Worm (Caenorhabditis elegans) whole organism, young adult: ENCODE measurements around the gene npr-26.

Experiments
- C17E4.6 ChIP-seq: fragments of 200-800 bp; sonication (Bioruptor generic); IDR thresholded peaks from 2 replicates; pipeline ENCODE4 v1.3.6; 2022; ENCODE audit warnings: missing genetic modification reagents, missing genetic modification characterization, missing compliant biosample characterization
- F49E8.2 ChIP-seq: sonication (generic microtip); optimal IDR thresholded peaks from 3 replicates; lab custom pipeline; 2017; ENCODE audit warnings: missing genetic modification characterization, mild to moderate bottlenecking, missing compliant biosample characterization, antibody characterized with exemption, moderate library complexity; ENCODE audit not compliant: insufficient read depth
- Y95B8A.8 ChIP-seq: fragments of 200-800 bp; sonication (Bioruptor generic); IDR thresholded peaks from 2 replicates; pipeline ENCODE4 v1.3.6; 2022; ENCODE audit warnings: missing genetic modification reagents, missing genetic modification characterization, missing compliant biosample characterization
- attf-3 ChIP-seq: fragments of 200-800 bp; sonication (Bioruptor generic); conservative IDR thresholded peaks from 2 replicates; pipeline ENCODE4 v1.3.6; 2022; ENCODE audit warnings: missing genetic modification reagents, missing genetic modification characterization, missing compliant biosample characterization
- dox-1 ChIP-seq: fragments of 200-800 bp; sonication (Bioruptor generic); IDR thresholded peaks from 2 replicates; pipeline ENCODE4 v1.3.6; 2022; ENCODE audit warnings: missing genetic modification reagents, missing genetic modification characterization, missing compliant biosample characterization
- gei-17 ChIP-seq: fragments of 200-800 bp; sonication (Bioruptor generic); optimal IDR thresholded peaks from 2 replicates; lab custom pipeline; 2018; ENCODE audit warnings: mild to moderate bottlenecking, missing genetic modification characterization, missing compliant biosample characterization
- madf-10 ChIP-seq: sonication (generic microtip); optimal IDR thresholded peaks from 2 replicates; lab custom pipeline; 2016; ENCODE audit warnings: mild to moderate bottlenecking, missing genetic modification characterization, missing compliant biosample characterization
- madf-3 ChIP-seq: fragments of 200-800 bp; sonication (Bioruptor generic); IDR thresholded peaks from 2 replicates; pipeline ENCODE4 v1.3.6; 2022; ENCODE audit warnings: missing genetic modification reagents, missing genetic modification characterization, missing compliant biosample characterization
- madf-6 ChIP-seq: fragments of 200-800 bp; sonication (Bioruptor generic); IDR thresholded peaks from 2 replicates; pipeline ENCODE4 v1.3.6; 2022; ENCODE audit warnings: missing genetic modification reagents, missing genetic modification characterization, missing compliant biosample characterization
- mcd-1 ChIP-seq: fragments of 200-800 bp; sonication (Bioruptor generic); IDR thresholded peaks from 2 replicates; pipeline ENCODE4 v1.3.6; 2022; ENCODE audit warnings: missing genetic modification reagents, missing genetic modification characterization, missing compliant biosample characterization
- unc-130 ChIP-seq: sonication (generic microtip); optimal IDR thresholded peaks from 2 replicates; lab custom pipeline; 2016; ENCODE audit warnings: missing genetic modification reagents, missing genetic modification characterization, missing compliant biosample characterization
- unc-62 ChIP-seq: fragments of 150-350 bp; optimal IDR thresholded peaks from 2 replicates; lab custom pipeline; 2014; ENCODE audit warnings: missing biosample characterization, missing genetic modification reagents, missing genetic modification characterization

DNA sequence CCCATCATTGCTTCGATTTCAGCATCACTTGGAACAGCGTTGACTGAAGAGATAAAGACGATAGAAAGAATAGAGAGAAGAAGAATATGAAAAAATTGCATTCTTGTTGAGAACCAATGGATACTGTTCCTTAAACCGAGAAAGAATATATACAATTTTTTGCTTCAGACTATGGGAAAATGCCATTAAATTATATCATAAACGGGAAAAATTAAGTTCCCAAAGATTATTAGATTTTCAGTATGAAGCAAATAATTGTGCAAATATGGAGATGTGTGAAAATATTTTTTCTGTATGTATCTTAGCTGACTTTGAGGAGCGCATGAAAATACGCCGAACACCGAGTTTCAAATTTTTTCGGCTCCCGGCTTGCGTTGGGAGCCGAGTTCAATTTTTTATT, 10.1 kb downstream of the npr-26 start, which contains the start of gene T02D1.9:
- TF ChIP-seq madf-3 (GFP tag; lab: Robert Waterston, UW) (no peak), gei-17 (GFP tag; lab: Kevin White, UChicago) (no peak), C17E4.6 (GFP tag; lab: Robert Waterston, UW) (no peak), madf-10 (no peak), madf-6 (GFP tag; lab: Robert Waterston, UW) (no peak), dox-1 (GFP tag; lab: Robert Waterston, UW) (no peak), unc-130 (no peak), mcd-1 (GFP tag; lab: Robert Waterston, UW) (no peak), Y95B8A.8 (GFP tag; lab: Robert Waterston, UW) (no peak), unc-62 (GFP tag; lab: Kevin White, UChicago) (no peak), attf-3 (GFP tag; lab: Robert Waterston, UW) (no peak), F49E8.2 (tag; lab: Kevin White, UChicago) (no peak)
